Fruit fly (Drosophila melanogaster) whole organism, pupa: ENCODE results near the gene CG32221.

ENCODE experiments used
- CG32121 ChIP-seq: fragments of 200-800 bp; sonication (Bioruptor generic); IDR thresholded peaks from 2 replicates; pipeline ENCODE4 v1.3.6; 2022; ENCODE audit warnings: missing biosample characterization, missing genetic modification characterization
- D1 ChIP-seq: fragments of 200-800 bp; sonication (Bioruptor generic); optimal IDR thresholded peaks from 2 replicates; lab custom pipeline; 2018; ENCODE audit warnings: missing biosample characterization, mild to moderate bottlenecking, missing genetic modification characterization, moderate library complexity
- EcR ChIP-seq: fragments of 200-800 bp; sonication (Bioruptor generic); optimal IDR thresholded peaks from 3 replicates; lab custom pipeline; 2019; ENCODE audit warnings: missing biosample characterization, missing genetic modification characterization, mild to moderate bottlenecking, moderate library complexity, missing genetic modification reagents
- Pif1A ChIP-seq: fragments of 200-800 bp; sonication (Bioruptor generic); optimal IDR thresholded peaks from 3 replicates; lab custom pipeline; 2016; ENCODE audit warnings: missing biosample characterization, missing genetic modification characterization
- rn ChIP-seq: fragments of 200-800 bp; sonication (Bioruptor generic); IDR thresholded peaks from 2 replicates; pipeline ENCODE4 v1.3.6; 2022; ENCODE audit warnings: missing biosample characterization, missing genetic modification characterization

dm6 chr3L:19812491-19812890, 22.0 kb upstream of the CG32221 start:
- no peak for TF ChIP-seq rn (GFP tag; lab: Robert Waterston, UW)
- no peak for TF ChIP-seq D1 (tag; lab: Kevin White, UChicago)
- TF ChIP-seq EcR (GFP tag; lab: Kevin White, UChicago), result no peak
- no peak for TF ChIP-seq CG32121 (GFP tag; lab: Robert Waterston, UW)
- TF ChIP-seq Pif1A (GFP tag; lab: Kevin White, UChicago), result no peak
